Fruit fly (Drosophila melanogaster) whole organism, embryonic: ENCODE data around the gene Ret.

ENCODE experiments used
- Antp ChIP-seq: fragments of 200-800 bp; sonication (Bioruptor generic); optimal IDR thresholded peaks from 3 replicates; lab custom pipeline; 2016; ENCODE audit warnings: missing biosample characterization, missing genetic modification characterization
- Atf3 ChIP-seq: fragments of 200-800 bp; sonication (Bioruptor generic); optimal IDR thresholded peaks from 3 replicates; lab custom pipeline; 2016; ENCODE audit warnings: missing biosample characterization, missing genetic modification characterization
- Bteb2 ChIP-seq: fragments of 200-800 bp; sonication (Bioruptor generic); optimal IDR thresholded peaks from 2 replicates; lab custom pipeline; 2016; ENCODE audit warnings: missing biosample characterization, missing genetic modification characterization
- CG11504 ChIP-seq: fragments of 200-800 bp; sonication (Bioruptor generic); optimal IDR thresholded peaks from 3 replicates; lab custom pipeline; 2019; ENCODE audit warnings: missing biosample characterization, mild to moderate bottlenecking, missing genetic modification characterization, moderate library complexity
- CG11695 ChIP-seq: fragments of 200-800 bp; sonication (Bioruptor generic); IDR thresholded peaks from 3 replicates; pipeline ENCODE4 v1.3.6; 2022; ENCODE audit warnings: missing biosample characterization, missing genetic modification characterization
- CG11723 ChIP-seq: fragments of 200-800 bp; sonication (Bioruptor generic); optimal IDR thresholded peaks from 2 replicates; lab custom pipeline; 2017; ENCODE audit warnings: missing biosample characterization, mild to moderate bottlenecking, missing genetic modification characterization
- CG12391 ChIP-seq: fragments of 200-800 bp; sonication (Bioruptor generic); optimal IDR thresholded peaks from 3 replicates; lab custom pipeline; 2018; ENCODE audit warnings: missing biosample characterization, mild to moderate bottlenecking, missing genetic modification characterization, moderate library complexity
- CG14667 ChIP-seq: fragments of 200-800 bp; sonication (Bioruptor generic); IDR thresholded peaks from 2 replicates; pipeline ENCODE4 v1.3.6; 2022; ENCODE audit warnings: missing biosample characterization, missing genetic modification characterization
- CG15601 ChIP-seq: fragments of 200-800 bp; sonication (Bioruptor generic); optimal IDR thresholded peaks from 3 replicates; lab custom pipeline; 2019; ENCODE audit warnings: missing biosample characterization, mild to moderate bottlenecking, missing genetic modification characterization, moderate library complexity
- CG17361 ChIP-seq: fragments of 200-800 bp; sonication (Bioruptor generic); IDR thresholded peaks from 3 replicates; pipeline ENCODE4 v1.3.6; 2022; ENCODE audit warnings: missing biosample characterization, missing genetic modification characterization
- CG17802 ChIP-seq: fragments of 200-800 bp; sonication (Bioruptor generic); optimal IDR thresholded peaks from 2 replicates; lab custom pipeline; 2018; ENCODE audit warnings: missing biosample characterization, mild to moderate bottlenecking, missing genetic modification characterization, moderate library complexity
- CG18619 ChIP-seq: fragments of 200-800 bp; sonication (Bioruptor generic); optimal IDR thresholded peaks from 3 replicates; lab custom pipeline; 2017; ENCODE audit warnings: missing biosample characterization, mild to moderate bottlenecking, missing genetic modification characterization
- CG2678 ChIP-seq: fragments of 200-800 bp; sonication (Bioruptor generic); optimal IDR thresholded peaks from 3 replicates; lab custom pipeline; 2019; ENCODE audit warnings: missing biosample characterization, mild to moderate bottlenecking, missing genetic modification characterization, moderate library complexity
- CG2889 ChIP-seq: fragments of 200-800 bp; sonication (Bioruptor generic); IDR thresholded peaks from 3 replicates; pipeline ENCODE4 v1.3.6; 2022; ENCODE audit warnings: missing biosample characterization, missing genetic modification characterization
- CG31365 ChIP-seq: fragments of 200-800 bp; sonication (Bioruptor generic); optimal IDR thresholded peaks from 2 replicates; lab custom pipeline; 2018; ENCODE audit warnings: missing biosample characterization, mild to moderate bottlenecking, missing genetic modification characterization
- CG42726 ChIP-seq: fragments of 200-800 bp; sonication (Bioruptor generic); IDR thresholded peaks from 2 replicates; pipeline ENCODE4 v1.3.6; 2022; ENCODE audit warnings: missing biosample characterization, missing genetic modification characterization; ENCODE audit not compliant: partially characterized antibody
- CG4424 ChIP-seq: fragments of 200-800 bp; sonication (Bioruptor generic); optimal IDR thresholded peaks from 3 replicates; lab custom pipeline; 2016; ENCODE audit warnings: missing biosample characterization, missing genetic modification characterization
- CG7839 ChIP-seq: fragments of 200-800 bp; sonication (Bioruptor generic); optimal IDR thresholded peaks from 3 replicates; lab custom pipeline; 2018; ENCODE audit warnings: missing biosample characterization, mild to moderate bottlenecking, missing genetic modification characterization, moderate library complexity
- CG8765 ChIP-seq: fragments of 200-800 bp; sonication (Bioruptor generic); IDR thresholded peaks from 2 replicates; pipeline ENCODE4 v1.3.6; 2022; ENCODE audit warnings: missing biosample characterization, missing genetic modification characterization
- E2f1 ChIP-seq: fragments of 200-800 bp; sonication (Bioruptor generic); IDR thresholded peaks from 2 replicates; pipeline ENCODE4 v1.3.6; 2022; ENCODE audit warnings: missing biosample characterization, missing genetic modification characterization
- Elba2 ChIP-seq: fragments of 200-800 bp; sonication (Bioruptor generic); optimal IDR thresholded peaks from 3 replicates; lab custom pipeline; 2016; ENCODE audit warnings: missing biosample characterization, missing genetic modification characterization
- Ets65A ChIP-seq: fragments of 200-800 bp; sonication (Bioruptor generic); peaks from one replicate; lab custom pipeline; 2016; ENCODE audit warnings: missing biosample characterization, missing genetic modification characterization
- Hsf ChIP-seq: fragments of 200-800 bp; sonication (Bioruptor generic); optimal IDR thresholded peaks from 3 replicates; lab custom pipeline; 2016; ENCODE audit warnings: missing biosample characterization, missing genetic modification characterization
- Lim3 ChIP-seq: fragments of 200-800 bp; sonication (Bioruptor generic); IDR thresholded peaks from 2 replicates; pipeline ENCODE4 v1.3.6; 2022; ENCODE audit warnings: missing biosample characterization, missing genetic modification characterization
- MESR4 ChIP-seq: fragments of 200-800 bp; sonication (Bioruptor generic); optimal IDR thresholded peaks from 2 replicates; lab custom pipeline; 2018; ENCODE audit warnings: missing biosample characterization, mild to moderate bottlenecking, missing genetic modification characterization, moderate library complexity
- Max ChIP-seq: fragments of 200-800 bp; sonication (Bioruptor generic); optimal IDR thresholded peaks from 2 replicates; lab custom pipeline; 2016; ENCODE audit warnings: missing biosample characterization, mild to moderate bottlenecking, missing genetic modification characterization
- NC2α ChIP-seq: fragments of 200-800 bp; sonication (Bioruptor generic); optimal IDR thresholded peaks from 2 replicates; lab custom pipeline; 2016; ENCODE audit warnings: missing biosample characterization, missing genetic modification characterization
- NC2β ChIP-seq: fragments of 200-800 bp; sonication (Bioruptor generic); optimal IDR thresholded peaks from 2 replicates; lab custom pipeline; 2016; ENCODE audit warnings: missing biosample characterization, missing genetic modification characterization
- Optix ChIP-seq: fragments of 200-800 bp; sonication (Bioruptor generic); IDR thresholded peaks from 3 replicates; pipeline ENCODE4 v1.3.6; 2022; ENCODE audit warnings: missing biosample characterization, missing genetic modification characterization
- Tbp ChIP-seq: fragments of >200 bp; optimal IDR thresholded peaks from 2 replicates; lab custom pipeline; 2018; ENCODE audit warnings: missing biosample characterization, missing genetic modification characterization
- Xrp1 ChIP-seq: fragments of 200-800 bp; sonication (Bioruptor generic); IDR thresholded peaks from 2 replicates; pipeline ENCODE4 v1.3.6; 2022; ENCODE audit warnings: missing biosample characterization, missing genetic modification characterization
- amos ChIP-seq: fragments of 200-800 bp; sonication (Bioruptor generic); IDR thresholded peaks from 2 replicates; pipeline ENCODE4 v1.3.6; 2022; ENCODE audit warnings: missing biosample characterization, missing genetic modification characterization; ENCODE audit not compliant: partially characterized antibody
- chif ChIP-seq, 2 experiments: fragments of 200-800 bp; sonication (Bioruptor generic); optimal IDR thresholded peaks; 3 replicates each; lab custom pipeline; 2016; ENCODE audit warnings: missing biosample characterization in 2 of 2, missing genetic modification characterization in 2 of 2
- dati ChIP-seq: fragments of 200-800 bp; sonication (Bioruptor generic); IDR thresholded peaks from 2 replicates; pipeline ENCODE4 v1.3.6; 2022; ENCODE audit warnings: missing biosample characterization, missing genetic modification characterization
- dmrt99B ChIP-seq: fragments of 200-800 bp; sonication (Bioruptor generic); optimal IDR thresholded peaks from 2 replicates; lab custom pipeline; 2018; ENCODE audit warnings: missing biosample characterization, mild to moderate bottlenecking, missing genetic modification characterization, moderate library complexity
- exex ChIP-seq: fragments of 200-800 bp; sonication (Bioruptor generic); optimal IDR thresholded peaks from 4 replicates; lab custom pipeline; 2018; ENCODE audit warnings: missing biosample characterization, mild to moderate bottlenecking, missing genetic modification characterization, moderate library complexity
- gcm2 ChIP-seq: fragments of 200-800 bp; sonication (Bioruptor generic); optimal IDR thresholded peaks from 2 replicates; lab custom pipeline; 2016; ENCODE audit warnings: missing biosample characterization, missing genetic modification characterization
- gsb-n ChIP-seq: fragments of 200-800 bp; sonication (Bioruptor generic); optimal IDR thresholded peaks from 3 replicates; lab custom pipeline; 2018; ENCODE audit warnings: missing biosample characterization, mild to moderate bottlenecking, missing genetic modification characterization
- hth ChIP-seq: fragments of >200 bp; optimal IDR thresholded peaks from 2 replicates; lab custom pipeline; 2017; ENCODE audit warnings: inconsistent platforms
- jumu ChIP-seq: fragments of 200-800 bp; sonication (Bioruptor generic); optimal IDR thresholded peaks from 3 replicates; lab custom pipeline; 2016; ENCODE audit warnings: missing biosample characterization, missing genetic modification characterization
- lilli ChIP-seq: fragments of 200-800 bp; sonication (Bioruptor generic); optimal IDR thresholded peaks from 3 replicates; lab custom pipeline; 2016; ENCODE audit warnings: missing biosample characterization, missing genetic modification characterization
- nerfin-2 ChIP-seq: fragments of 200-800 bp; sonication (Bioruptor generic); IDR thresholded peaks from 2 replicates; pipeline ENCODE4 v1.3.6; 2022; ENCODE audit warnings: missing biosample characterization, missing genetic modification characterization; ENCODE audit not compliant: partially characterized antibody
- pan ChIP-seq, 4 experiments: fragments of >200 bp in 3 of 4; fragments of 200-800 bp in 1 of 4; sonication (Bioruptor generic) in 1 of 4; optimal IDR thresholded peaks in 3 of 4; IDR thresholded peaks in 1 of 4; 2 replicates each; pipeline versions ENCODE4 v1.3.6 to Lab custom; 2017 to 2022; ENCODE audit warnings: missing biosample characterization in 2 of 4, missing genetic modification characterization in 2 of 4, mixed read lengths in 1 of 4
- pros ChIP-seq: fragments of 200-800 bp; sonication (Bioruptor generic); optimal IDR thresholded peaks from 3 replicates; lab custom pipeline; 2019; ENCODE audit warnings: missing biosample characterization, mild to moderate bottlenecking, missing genetic modification characterization, moderate library complexity
- sens ChIP-seq: fragments of 200-800 bp; sonication (Bioruptor generic); peaks from one replicate; lab custom pipeline; 2016; ENCODE audit warnings: missing biosample characterization, missing genetic modification characterization
- shn ChIP-seq: fragments of 200-800 bp; sonication (Bioruptor generic); optimal IDR thresholded peaks from 3 replicates; lab custom pipeline; 2016; ENCODE audit warnings: missing biosample characterization, missing genetic modification characterization
- slbo ChIP-seq: fragments of 200-800 bp; sonication (Bioruptor generic); IDR thresholded peaks from 2 replicates; pipeline ENCODE4 v1.3.6; 2022; ENCODE audit warnings: missing biosample characterization, missing genetic modification characterization
- sna ChIP-seq: fragments of 200-800 bp; sonication (Bioruptor generic); IDR thresholded peaks from 2 replicates; pipeline ENCODE4 v1.3.6; 2022; ENCODE audit warnings: missing biosample characterization, missing genetic modification characterization; ENCODE audit not compliant: partially characterized antibody
- sug ChIP-seq: fragments of 200-800 bp; optimal IDR thresholded peaks from 2 replicates; lab custom pipeline; 2019; ENCODE audit warnings: missing biosample characterization, mild to moderate bottlenecking, missing genetic modification characterization, moderate library complexity

Ret gene

DNA sequence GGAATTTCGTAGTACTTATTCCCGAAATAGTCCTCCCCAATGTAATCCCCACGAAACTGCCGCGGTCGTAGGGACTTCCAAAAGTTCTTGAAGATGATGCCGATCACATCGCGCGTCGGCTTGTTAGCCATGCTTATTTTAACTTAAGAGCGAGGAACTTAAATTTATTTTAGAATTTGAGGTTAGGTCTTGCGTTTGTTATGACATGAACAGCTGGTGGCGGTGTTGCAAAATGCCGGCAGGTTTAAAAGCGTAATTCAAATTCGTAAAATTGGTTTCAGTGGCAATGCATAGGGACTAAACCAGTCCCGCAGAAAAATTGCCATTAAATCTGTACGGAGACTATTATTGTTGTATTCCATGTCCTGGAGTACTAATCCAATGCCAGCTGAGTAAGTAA, 32.1 kb downstream of the Ret start (continued):
- no peak for TF ChIP-seq Lim3 (GFP tag; lab: Robert Waterston, UW)
- TF ChIP-seq Elba2 (GFP tag; lab: Kevin White, UChicago) = peak; percentile 3
- TF ChIP-seq NC2β (GFP tag; lab: Kevin White, UChicago) = no peak
- TF ChIP-seq Xrp1 (GFP tag; lab: Robert Waterston, UW) = peak; percentile 29; the same call in 1 of the 2 replicates

- TF ChIP-seq pros (no peak), Atf3 (GFP tag; lab: Kevin White, UChicago) (no peak), dmrt99B (tag; lab: Kevin White, UChicago) (peak; percentile 31), jumu (GFP tag; lab: Kevin White, UChicago) (peak; percentile 1), sug (tag; lab: Kevin White, UChicago) (peak; percentile 40), Optix (GFP tag; lab: Robert Waterston, UW) (no peak), CG42726 (no peak), sens (peak; percentile 39), hth (lab: Kevin White, UChicago) (no peak), CG7839 (tag; lab: Kevin White, UChicago) (peak; percentile 49), Ets65A (GFP tag; lab: Kevin White, UChicago) (peak; percentile 74), slbo (GFP tag; lab: Robert Waterston, UW) (peak; percentile 79), CG14667 (peak; percentile 43), CG18619 (GFP tag; lab: Kevin White, UChicago) (peak; percentile 43), CG11504 (tag; lab: Kevin White, UChicago) (peak; percentile 56), CG2889 (no peak), nerfin-2 (GFP tag; lab: Robert Waterston, UW) (no peak), amos (peak; percentile 4; the same call in 1 of the 2 replicates), CG17361 (GFP tag; lab: Robert Waterston, UW) (peak; percentile 74), CG2678 (tag; lab: Kevin White, UChicago) (peak; percentile 67), CG11723 (no peak), CG15601 (tag; lab: Kevin White, UChicago) (peak; percentile 34), pan (optimal IDR thresholded peaks at IDR 0.05; lab: Kevin White, UChicago) (no peak), pan (GFP tag; optimal IDR thresholded peaks at IDR 0.05 in 1 of 2, IDR thresholded peaks at IDR 0.05 in 1 of 2) (peak in 1 of 2 experiments; percentile 53), E2f1 (GFP tag; lab: Robert Waterston, UW) (peak; percentile 51), CG11695 (GFP tag; lab: Robert Waterston, UW) (no peak), Antp (GFP tag; lab: Kevin White, UChicago) (peak; percentile 37), exex (tag; lab: Kevin White, UChicago) (no peak), Bteb2 (GFP tag; lab: Kevin White, UChicago) (no peak), CG31365 (no peak), CG8765 (GFP tag; lab: Robert Waterston, UW) (0 out of 2 replicates have a peak, but pooled peaks have one; percentile 11), sna (GFP tag; lab: Robert Waterston, UW) (no peak), MESR4 (GFP tag; lab: Kevin White, UChicago) (peak; percentile 74), NC2α (GFP tag; lab: Kevin White, UChicago) (no peak), CG12391 (tag; lab: Kevin White, UChicago) (peak; percentile 60), Hsf (GFP tag; lab: Kevin White, UChicago) (peak; percentile 43), Tbp (GFP tag; lab: Kevin White, UChicago) (no peak), dati (GFP tag; lab: Robert Waterston, UW) (no peak), CG17802 (peak; percentile 27), CG4424 (peak; percentile 56), chif (GFP tag; optimal IDR thresholded peaks at IDR 0.05; lab: Kevin White, UChicago) (peak in 1 of 2 experiments; percentile 17), Max (GFP tag; lab: Kevin White, UChicago) (peak; percentile 90), lilli (GFP tag; lab: Kevin White, UChicago) (peak; percentile 52), shn (peak; percentile 10), gsb-n (no peak), gcm2 (no peak)
Measured at dm6 chr2L:21163311-21163842, 35.2 kb downstream of the Ret start, which contains the start of gene Noc2. Gene Noc2 (plus strand): TSS chr2L:21163641.
